Fruit fly (Drosophila melanogaster): Measurements from ENCODE around the gene CG3603.

DNA sequence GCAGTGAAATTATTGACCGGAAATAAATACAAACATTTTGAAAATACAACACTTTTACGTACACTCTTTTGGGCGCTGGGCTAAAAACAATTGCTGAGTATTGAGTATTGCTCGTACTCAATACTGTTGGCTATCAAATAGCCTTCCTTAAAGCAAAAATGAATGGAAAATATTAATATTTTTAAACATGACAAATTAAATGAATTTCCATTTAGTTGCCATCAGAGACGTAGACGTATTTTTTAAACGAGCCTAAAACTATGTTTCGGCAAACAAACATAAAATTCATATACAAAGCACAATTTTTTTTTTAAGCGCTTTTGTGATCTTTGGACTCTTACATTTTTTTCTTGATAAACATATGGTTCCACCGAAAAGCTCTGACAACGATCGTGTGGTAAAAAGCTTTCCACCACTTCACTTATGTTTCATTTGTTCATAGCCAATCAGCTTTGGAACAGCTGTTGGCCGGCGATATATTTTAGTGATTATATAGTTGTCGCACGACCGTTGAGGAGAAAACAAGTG lies at the start of gene CG3603:
- TF ChIP-seq usp (GFP tag; optimal IDR thresholded peaks at IDR 0.05) = no peak
- TF ChIP-seq Dll (optimal IDR thresholded peaks at IDR 0.05) = no peak
- no peak for TF ChIP-seq EcR (GFP tag; optimal IDR thresholded peaks at IDR 0.05)
- TF ChIP-seq psq (optimal IDR thresholded peaks at IDR 0.05) = no peak
- TF ChIP-seq pan (optimal IDR thresholded peaks at IDR 0.05) = no peak
- no peak for TF ChIP-seq CG8478 (optimal IDR thresholded peaks at IDR 0.05)
